Fruit fly (Drosophila melanogaster) whole organism, embryonic: Measurements from ENCODE around the gene CG12012.

Source experiments
- Adf1 ChIP-seq: fragments of 200-800 bp; sonication (Bioruptor generic); IDR thresholded peaks from 2 replicates; pipeline ENCODE4 v1.3.6; 2022; ENCODE audit warnings: missing biosample characterization, missing genetic modification characterization
- BEAF-32 ChIP-seq: fragments of 200-800 bp; sonication (Bioruptor generic); optimal IDR thresholded peaks from 3 replicates; lab custom pipeline; 2017; ENCODE audit warnings: missing biosample characterization, missing genetic modification characterization, mild to moderate bottlenecking, moderate library complexity, missing genetic modification reagents
- CG10979 ChIP-seq: fragments of 200-800 bp; sonication (Bioruptor generic); optimal IDR thresholded peaks from 2 replicates; lab custom pipeline; 2018; ENCODE audit warnings: missing biosample characterization, mild to moderate bottlenecking, missing genetic modification characterization, moderate library complexity
- CG11504 ChIP-seq: fragments of 200-800 bp; sonication (Bioruptor generic); optimal IDR thresholded peaks from 3 replicates; lab custom pipeline; 2019; ENCODE audit warnings: missing biosample characterization, mild to moderate bottlenecking, missing genetic modification characterization, moderate library complexity
- CG13894 ChIP-seq: fragments of 200-800 bp; sonication (Bioruptor generic); optimal IDR thresholded peaks from 3 replicates; lab custom pipeline; 2018; ENCODE audit warnings: missing biosample characterization, mild to moderate bottlenecking, missing genetic modification characterization, moderate library complexity
- CG15514 ChIP-seq: fragments of 200-800 bp; sonication (Bioruptor generic); optimal IDR thresholded peaks from 3 replicates; lab custom pipeline; 2017; ENCODE audit warnings: missing biosample characterization, missing genetic modification characterization, mild to moderate bottlenecking, moderate library complexity, missing genetic modification reagents
- CG1647 ChIP-seq: fragments of 200-800 bp; sonication (Bioruptor generic); optimal IDR thresholded peaks from 3 replicates; lab custom pipeline; 2016; ENCODE audit warnings: missing biosample characterization, missing genetic modification characterization
- CG16779 ChIP-seq: fragments of 200-800 bp; sonication (Bioruptor generic); IDR thresholded peaks from 2 replicates; pipeline ENCODE4 v1.3.6; 2022; ENCODE audit warnings: missing biosample characterization, missing genetic modification characterization
- CG17912 ChIP-seq: fragments of 200-800 bp; sonication (Bioruptor generic); optimal IDR thresholded peaks from 2 replicates; lab custom pipeline; 2018; ENCODE audit warnings: missing biosample characterization, mild to moderate bottlenecking, missing genetic modification characterization
- CG18011 ChIP-seq: fragments of 200-800 bp; sonication (Bioruptor generic); optimal IDR thresholded peaks from 2 replicates; lab custom pipeline; 2017; ENCODE audit warnings: missing biosample characterization, missing genetic modification characterization, mild to moderate bottlenecking, moderate library complexity, missing genotype
- CG2712 ChIP-seq: fragments of 200-800 bp; optimal IDR thresholded peaks from 3 replicates; lab custom pipeline; 2019; ENCODE audit warnings: missing biosample characterization, mild to moderate bottlenecking, missing genetic modification characterization, moderate library complexity
- CG32767 ChIP-seq: fragments of 200-800 bp; sonication (Bioruptor generic); IDR thresholded peaks from 2 replicates; pipeline ENCODE4 v1.3.6; 2022; ENCODE audit warnings: missing biosample characterization, missing genetic modification characterization
- CG3726 ChIP-seq: fragments of 200-800 bp; sonication (Bioruptor generic); IDR thresholded peaks from 3 replicates; pipeline ENCODE4, ENCODE4 v1.3.6; 2022; ENCODE audit warnings: missing biosample characterization, missing genetic modification characterization
- CG6254 ChIP-seq: fragments of 200-800 bp; sonication (Bioruptor generic); optimal IDR thresholded peaks from 3 replicates; lab custom pipeline; 2017; ENCODE audit warnings: mild to moderate bottlenecking, missing biosample characterization, missing genetic modification reagents, missing genetic modification characterization
- CG7745 ChIP-seq: fragments of 200-800 bp; sonication (Bioruptor generic); optimal IDR thresholded peaks from 2 replicates; lab custom pipeline; 2018; ENCODE audit warnings: missing biosample characterization, mild to moderate bottlenecking, missing genetic modification characterization, moderate library complexity
- D ChIP-seq, 2 experiments: fragments of 200-800 bp in 1 of 2; fragments of >200 bp in 1 of 2; sonication (Bioruptor generic) in 1 of 2; optimal IDR thresholded peaks; 2 replicates in 1 of 2; 3 replicates in 1 of 2; lab custom pipeline; 2017; ENCODE audit warnings: mild to moderate bottlenecking in 1 of 2, missing biosample characterization in 1 of 2, missing genetic modification characterization in 1 of 2, missing genetic modification reagents in 1 of 2
- Dad ChIP-seq: fragments of 200-800 bp; sonication (Bioruptor generic); optimal IDR thresholded peaks from 3 replicates; lab custom pipeline; 2016; ENCODE audit warnings: missing biosample characterization, missing genetic modification characterization
- Dll ChIP-seq: fragments of 200-800 bp; sonication (Bioruptor generic); IDR thresholded peaks from 4 replicates; pipeline ENCODE4 v1.3.6; 2022; ENCODE audit warnings: missing biosample characterization, missing genetic modification characterization; ENCODE audit not compliant: partially characterized antibody
- Hmx ChIP-seq: fragments of 200-800 bp; sonication (Bioruptor generic); optimal IDR thresholded peaks from 2 replicates; lab custom pipeline; 2016; ENCODE audit warnings: missing biosample characterization, missing genetic modification characterization
- Med ChIP-seq: fragments of 200-800 bp; sonication (Bioruptor generic); peaks from one replicate; lab custom pipeline; 2016; ENCODE audit warnings: missing biosample characterization, missing genetic modification characterization, mild to moderate bottlenecking, inconsistent platforms, moderate library complexity
- Sry-β ChIP-seq: fragments of 200-800 bp; sonication (Bioruptor generic); optimal IDR thresholded peaks from 2 replicates; lab custom pipeline; 2018; ENCODE audit warnings: missing biosample characterization, mild to moderate bottlenecking, missing genetic modification characterization, moderate library complexity
- ac ChIP-seq: fragments of 200-800 bp; sonication (Bioruptor generic); optimal IDR thresholded peaks from 3 replicates; lab custom pipeline; 2017; ENCODE audit warnings: missing biosample characterization, mild to moderate bottlenecking, missing genetic modification characterization
- ash1 ChIP-seq: fragments of 200-800 bp; sonication (Bioruptor generic); optimal IDR thresholded peaks from 2 replicates; lab custom pipeline; 2018; ENCODE audit warnings: missing biosample characterization, mild to moderate bottlenecking, missing genetic modification characterization
- bcd ChIP-seq: fragments of 200-800 bp; sonication (Bioruptor generic); optimal IDR thresholded peaks from 2 replicates; lab custom pipeline; 2017; ENCODE audit warnings: missing biosample characterization, mild to moderate bottlenecking, missing genetic modification characterization
- cad ChIP-seq: fragments of >200 bp; optimal IDR thresholded peaks from 2 replicates; lab custom pipeline; 2017; ENCODE audit warnings: missing biosample characterization, missing genetic modification characterization
- chm ChIP-seq: fragments of 200-800 bp; sonication (Bioruptor generic); IDR thresholded peaks from 2 replicates; pipeline ENCODE4 v1.3.6; 2022; ENCODE audit warnings: missing biosample characterization, missing genetic modification characterization
- corto ChIP-seq: fragments of 200-800 bp; sonication (Bioruptor generic); optimal IDR thresholded peaks from 2 replicates; lab custom pipeline; 2016; ENCODE audit warnings: missing biosample characterization, mild to moderate bottlenecking, missing genetic modification characterization, moderate library complexity
- crol ChIP-seq: fragments of 200-800 bp; sonication (Bioruptor generic); IDR thresholded peaks from 2 replicates; pipeline ENCODE4 v1.3.6; 2022; ENCODE audit warnings: missing biosample characterization, missing genetic modification characterization
- gem ChIP-seq: fragments of 200-800 bp; sonication (Bioruptor generic); optimal IDR thresholded peaks from 2 replicates; lab custom pipeline; 2019; ENCODE audit warnings: missing biosample characterization, mild to moderate bottlenecking, missing genetic modification characterization, moderate library complexity
- gsb-n ChIP-seq: fragments of 200-800 bp; sonication (Bioruptor generic); optimal IDR thresholded peaks from 3 replicates; lab custom pipeline; 2018; ENCODE audit warnings: missing biosample characterization, mild to moderate bottlenecking, missing genetic modification characterization
- h ChIP-seq: fragments of >200 bp; optimal IDR thresholded peaks from 2 replicates; lab custom pipeline; 2017
- kah ChIP-seq: fragments of 200-800 bp; sonication (Bioruptor generic); optimal IDR thresholded peaks from 2 replicates; lab custom pipeline; 2018; ENCODE audit warnings: missing biosample characterization, mild to moderate bottlenecking, missing genetic modification characterization
- kni ChIP-seq: fragments of 200-800 bp; sonication (Bioruptor generic); optimal IDR thresholded peaks from 3 replicates; lab custom pipeline; 2017; ENCODE audit warnings: mild to moderate bottlenecking, missing biosample characterization, missing genetic modification reagents, missing genetic modification characterization
- lola ChIP-seq, 3 experiments: fragments of >200 bp in 2 of 3; fragments of 200-800 bp in 1 of 3; sonication (Bioruptor generic) in 1 of 3; optimal IDR thresholded peaks; 2 replicates each; lab custom pipeline; 2017 to 2019; ENCODE audit warnings: missing biosample characterization in 3 of 3, missing genetic modification characterization in 3 of 3, mild to moderate bottlenecking in 1 of 3, moderate library complexity in 1 of 3
- nerfin-2 ChIP-seq: fragments of 200-800 bp; sonication (Bioruptor generic); IDR thresholded peaks from 2 replicates; pipeline ENCODE4 v1.3.6; 2022; ENCODE audit warnings: missing biosample characterization, missing genetic modification characterization; ENCODE audit not compliant: partially characterized antibody
- odd ChIP-seq: fragments of 200-800 bp; sonication (Bioruptor generic); optimal IDR thresholded peaks from 2 replicates; lab custom pipeline; 2017; ENCODE audit warnings: missing biosample characterization, mild to moderate bottlenecking, missing genetic modification characterization
- pros ChIP-seq: fragments of 200-800 bp; sonication (Bioruptor generic); optimal IDR thresholded peaks from 3 replicates; lab custom pipeline; 2019; ENCODE audit warnings: missing biosample characterization, mild to moderate bottlenecking, missing genetic modification characterization, moderate library complexity
- pzg ChIP-seq: fragments of 200-800 bp; sonication (Bioruptor generic); optimal IDR thresholded peaks from 3 replicates; lab custom pipeline; 2018; ENCODE audit warnings: missing biosample characterization, mild to moderate bottlenecking, missing genetic modification characterization, moderate library complexity
- sc ChIP-seq, 3 experiments: fragments of >200 bp in 2 of 3; fragments of 200-800 bp in 1 of 3; sonication (Bioruptor generic) in 1 of 3; optimal IDR thresholded peaks; 2 replicates in 2 of 3; 3 replicates in 1 of 3; lab custom pipeline; 2017; ENCODE audit warnings: mild to moderate bottlenecking in 1 of 3, missing biosample characterization in 1 of 3, missing genetic modification characterization in 1 of 3, missing genetic modification reagents in 1 of 3
- sens ChIP-seq: fragments of 200-800 bp; sonication (Bioruptor generic); peaks from one replicate; lab custom pipeline; 2016; ENCODE audit warnings: missing biosample characterization, missing genetic modification characterization
- sqz ChIP-seq: fragments of 200-800 bp; sonication (Bioruptor generic); optimal IDR thresholded peaks from 3 replicates; lab custom pipeline; 2018; ENCODE audit warnings: missing biosample characterization, mild to moderate bottlenecking, missing genetic modification characterization
- tll ChIP-seq, 2 experiments: fragments of 200-800 bp in 1 of 2; fragments of >200 bp in 1 of 2; sonication (Bioruptor generic) in 1 of 2; optimal IDR thresholded peaks; 2 replicates each; lab custom pipeline; 2017 to 2019; ENCODE audit warnings: missing biosample characterization in 2 of 2, missing genetic modification characterization in 2 of 2, mild to moderate bottlenecking in 1 of 2, moderate library complexity in 1 of 2
- twi ChIP-seq: fragments of 200-800 bp; optimal IDR thresholded peaks from 2 replicates; lab custom pipeline; 2019; ENCODE audit warnings: missing biosample characterization, mild to moderate bottlenecking, missing genetic modification characterization, moderate library complexity
- zfh1 ChIP-seq: fragments of 200-800 bp; sonication (Bioruptor generic); IDR thresholded peaks from 3 replicates; pipeline ENCODE4 v1.3.6; 2022; ENCODE audit warnings: missing biosample characterization, missing genetic modification characterization

CG12012 gene

DNA sequence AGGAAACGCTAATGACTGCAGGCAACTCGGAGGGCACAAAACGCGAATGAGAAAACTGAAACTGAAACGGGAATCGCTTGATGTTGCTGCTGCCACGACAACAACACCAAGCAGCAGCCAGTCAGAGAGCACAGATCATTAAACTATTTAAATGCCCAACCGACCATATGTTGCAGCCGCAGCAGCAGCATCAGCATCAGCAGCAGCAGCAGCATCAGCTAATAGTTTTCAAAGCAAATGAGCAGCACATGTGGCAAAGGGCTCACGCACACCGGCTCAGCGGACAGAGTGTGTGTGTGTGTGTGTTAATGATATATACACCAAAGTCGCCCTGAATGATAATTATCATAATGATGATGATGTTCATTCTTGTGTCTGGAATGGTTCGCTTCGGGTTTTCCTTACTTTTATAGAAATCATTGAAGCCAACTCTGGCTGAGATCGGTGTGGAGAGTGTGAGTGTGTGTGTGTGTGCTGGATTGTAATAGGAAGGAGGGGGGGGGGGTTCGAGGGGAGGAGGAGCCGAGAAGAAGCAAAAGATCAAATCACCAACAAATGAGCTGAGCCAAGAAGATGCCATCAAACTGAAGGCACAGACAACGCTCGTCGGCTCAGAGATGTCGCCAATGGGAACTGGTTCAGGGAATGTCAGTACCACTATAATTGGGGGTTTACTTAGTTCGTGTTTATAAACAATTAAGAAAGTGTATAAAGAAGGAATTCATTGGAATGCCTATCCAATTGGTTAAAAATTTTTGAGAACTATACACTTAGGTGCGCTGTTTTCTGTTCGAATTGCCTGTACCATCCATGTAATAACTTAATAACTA lies 32.5 kb downstream of the CG12012 start (continued):
- TF ChIP-seq Adf1 (GFP tag; lab: Robert Waterston, UW) = no peak
- TF ChIP-seq ash1 (GFP tag; lab: Kevin White, UChicago) = no peak
- TF ChIP-seq CG11504 (tag; lab: Kevin White, UChicago) = peak; percentile 33
- TF ChIP-seq sens = no peak
- peak; percentile 100 for TF ChIP-seq twi
- TF ChIP-seq CG1647 (GFP tag; lab: Kevin White, UChicago) = no peak
- peak; percentile 47 for TF ChIP-seq kni (GFP tag; lab: Kevin White, UChicago)
- TF ChIP-seq Dad (GFP tag; lab: Kevin White, UChicago) = no peak
- no peak for TF ChIP-seq CG32767
- TF ChIP-seq sc (optimal IDR thresholded peaks at IDR 0.05; lab: Kevin White, UChicago) = no peak
- TF ChIP-seq sc (GFP tag; optimal IDR thresholded peaks at IDR 0.05; lab: Kevin White, UChicago) = no peak
- no peak for TF ChIP-seq kah (GFP tag; lab: Kevin White, UChicago)
- TF ChIP-seq CG3726 (GFP tag; lab: Robert Waterston, UW) = no peak
- TF ChIP-seq tll (GFP tag; optimal IDR thresholded peaks at IDR 0.05; lab: Kevin White, UChicago) = peak in 1 of 2 experiments; percentile 71
- no peak for TF ChIP-seq zfh1 (GFP tag; lab: Robert Waterston, UW)

DNA sequence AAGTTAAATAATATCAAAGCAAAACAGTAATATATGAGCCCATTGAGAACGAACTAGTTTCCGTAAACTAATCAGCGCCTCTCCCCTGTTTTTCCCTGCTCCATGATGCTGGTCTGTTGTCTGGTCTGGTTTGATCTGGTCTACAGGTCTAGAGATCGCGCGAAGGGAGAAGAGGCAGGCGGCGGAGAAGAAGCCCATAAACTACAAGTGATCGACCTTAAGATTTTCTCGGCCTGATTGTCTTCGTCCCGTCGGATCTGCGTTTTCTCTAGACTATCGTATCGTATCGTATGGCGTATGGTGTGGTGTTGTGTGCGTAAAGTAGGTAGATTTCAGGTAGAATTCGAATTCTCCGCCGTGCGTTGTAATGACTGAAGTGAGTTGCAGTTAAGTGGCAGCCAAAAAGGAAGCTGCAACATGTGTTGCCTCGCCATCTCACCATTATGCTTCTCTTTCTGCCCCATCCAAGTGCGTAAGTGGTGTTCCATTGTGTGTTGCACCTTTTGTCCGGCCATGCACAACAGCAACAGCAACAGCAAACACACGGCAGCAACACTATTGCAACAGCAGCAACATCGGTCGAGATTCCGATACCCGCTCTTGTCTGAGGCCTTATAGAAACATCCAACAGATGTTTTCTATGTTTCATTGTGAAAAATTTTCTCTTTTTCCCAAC lies 33.2 kb downstream of the CG12012 start:
- no peak for TF ChIP-seq sqz (GFP tag; lab: Kevin White, UChicago)
- TF ChIP-seq pros (GFP tag; lab: Kevin White, UChicago) = peak; percentile 67
- TF ChIP-seq bcd = no peak
- TF ChIP-seq CG18011 (GFP tag; lab: Kevin White, UChicago) = no peak
- peak; percentile 73 for TF ChIP-seq crol
- no peak for TF ChIP-seq CG16779 (GFP tag; lab: Robert Waterston, UW)
- peak; percentile 63 for TF ChIP-seq ac (GFP tag; lab: Kevin White, UChicago)
- peak in 1 of 2 experiments; percentile 76 for TF ChIP-seq tll (GFP tag; optimal IDR thresholded peaks at IDR 0.05; lab: Kevin White, UChicago)
- peak; percentile 6 for TF ChIP-seq CG2712
- peak; percentile 3 for TF ChIP-seq Med (GFP tag; lab: Kevin White, UChicago)
- TF ChIP-seq BEAF-32 (GFP tag; lab: Kevin White, UChicago) = peak; percentile 22
- TF ChIP-seq CG3726 (GFP tag; lab: Robert Waterston, UW) = no peak
- TF ChIP-seq Sry-β (GFP tag; lab: Kevin White, UChicago) = peak; percentile 62
- peak; percentile 33 for TF ChIP-seq cad
- peak; percentile 11 for TF ChIP-seq CG11504 (tag; lab: Kevin White, UChicago)
- TF ChIP-seq pzg = no peak
- no peak for TF ChIP-seq CG6254 (GFP tag; lab: Kevin White, UChicago)
- peak; percentile 99 for TF ChIP-seq twi
- no peak for TF ChIP-seq lola (GFP tag; optimal IDR thresholded peaks at IDR 0.05; lab: Kevin White, UChicago)
- TF ChIP-seq CG7745 (tag; lab: Kevin White, UChicago) = peak; percentile 35
- TF ChIP-seq CG13894 (tag; lab: Kevin White, UChicago) = peak; percentile 6
- TF ChIP-seq chm = no peak
- TF ChIP-seq nerfin-2 (GFP tag; lab: Robert Waterston, UW) = no peak
- TF ChIP-seq gem = peak; percentile 84
- TF ChIP-seq CG15514 (GFP tag; lab: Kevin White, UChicago) = peak; percentile 70
- no peak for TF ChIP-seq corto (GFP tag; lab: Kevin White, UChicago)
- TF ChIP-seq odd = peak; percentile 34
- no peak for TF ChIP-seq CG17912
- TF ChIP-seq gsb-n (tag; lab: Kevin White, UChicago) = no peak
- no peak for TF ChIP-seq Hmx (GFP tag; lab: Kevin White, UChicago)
- peak; percentile 96 for TF ChIP-seq D (optimal IDR thresholded peaks at IDR 0.05; lab: Kevin White, UChicago)
- TF ChIP-seq D (GFP tag; optimal IDR thresholded peaks at IDR 0.05; lab: Kevin White, UChicago) = no peak
- TF ChIP-seq Dll (GFP tag; lab: Robert Waterston, UW) = no peak
- no peak for TF ChIP-seq CG10979
- TF ChIP-seq h (lab: Kevin White, UChicago) = no peak
